Worm (Caenorhabditis elegans) whole organism, L1 larva: ENCODE results near the gene C33E10.8.
A peak's percentile ranks its signal among the peaks of the same experiment; 100 is the strongest.

ENCODE experiments used
- C04F5.9 ChIP-seq: sonication (generic microtip); optimal IDR thresholded peaks from 2 replicates; lab custom pipeline; 2016; ENCODE audit warnings: missing genetic modification characterization, missing compliant biosample characterization
- C34B4.2 ChIP-seq: sonication (generic microtip); optimal IDR thresholded peaks from 2 replicates; lab custom pipeline; 2017; ENCODE audit warnings: mild to moderate bottlenecking, missing genetic modification characterization, missing compliant biosample characterization
- elt-2 ChIP-seq: sonication (generic microtip); optimal IDR thresholded peaks from 2 replicates; lab custom pipeline; 2016; ENCODE audit warnings: missing genetic modification characterization, mild to moderate bottlenecking, inconsistent platforms, missing compliant biosample characterization, missing genetic modification reagents
- elt-3 ChIP-seq, 6 experiments: fragments of 150-350 bp in 1 of 6; sonication (generic microtip); optimal IDR thresholded peaks; 2 replicates each; lab custom pipeline; 2017 to 2018; ENCODE audit warnings: missing biosample characterization in 6 of 6, missing genetic modification characterization in 6 of 6, inconsistent platforms in 1 of 6
- fkh-4 ChIP-seq: sonication (generic microtip); optimal IDR thresholded peaks from 2 replicates; lab custom pipeline; 2016; ENCODE audit warnings: missing compliant biosample characterization, missing genetic modification characterization, borderline replicate concordance
- fos-1 ChIP-seq: fragments of 150-350 bp; optimal IDR thresholded peaks from 2 replicates; lab custom pipeline; 2014; ENCODE audit warnings: missing biosample characterization, missing genetic modification characterization
- hlh-17 ChIP-seq: fragments of 200-800 bp; sonication (Bioruptor generic); optimal IDR thresholded peaks from 2 replicates; lab custom pipeline; 2018; ENCODE audit warnings: missing genetic modification characterization, mild to moderate bottlenecking, missing compliant biosample characterization, moderate library complexity, borderline replicate concordance
- irx-1 ChIP-seq: sonication (generic microtip); optimal IDR thresholded peaks from 2 replicates; lab custom pipeline; 2016; ENCODE audit warnings: missing genetic modification characterization, missing compliant biosample characterization
- mab-9 ChIP-seq: fragments of 200-800 bp; sonication (Bioruptor generic); IDR thresholded peaks from 2 replicates; pipeline ENCODE4 v1.3.6; 2022; ENCODE audit warnings: missing genetic modification reagents, missing genetic modification characterization, missing compliant biosample characterization
- nhr-71 ChIP-seq: sonication (generic microtip); optimal IDR thresholded peaks from 2 replicates; lab custom pipeline; 2016; ENCODE audit warnings: mild to moderate bottlenecking, missing genetic modification characterization, moderate library complexity, missing compliant biosample characterization
- nhr-85 ChIP-seq: sonication (generic microtip); peaks from one replicate; lab custom pipeline; 2016; ENCODE audit warnings: missing genetic modification characterization, inconsistent platforms, missing compliant biosample characterization
- nhr-90 ChIP-seq: sonication (generic microtip); optimal IDR thresholded peaks from 2 replicates; lab custom pipeline; 2016; ENCODE audit warnings: mild to moderate bottlenecking, missing genetic modification characterization, missing compliant biosample characterization; ENCODE audit not compliant: poor library complexity
- pqm-1 ChIP-seq: sonication (generic microtip); optimal IDR thresholded peaks from 3 replicates; lab custom pipeline; 2017; ENCODE audit warnings: missing biosample characterization, missing genetic modification characterization
- snpc-4 ChIP-seq: fragments of 150-350 bp; optimal IDR thresholded peaks from 2 replicates; lab custom pipeline; 2014; ENCODE audit warnings: missing biosample characterization, missing genetic modification characterization
- vab-15 ChIP-seq: sonication (generic microtip); optimal IDR thresholded peaks from 2 replicates; lab custom pipeline; 2017; ENCODE audit warnings: missing genotype, mild to moderate bottlenecking, missing genetic modification characterization, missing compliant biosample characterization

C33E10.8 gene

ce11 chrX:17288378-17288777 lies 6.2 kb downstream of the C33E10.8 start:
- no peak for TF ChIP-seq vab-15 (tag; lab: Kevin White, UChicago)
- TF ChIP-seq nhr-85 (tag; lab: Kevin White, UChicago) = no peak
- TF ChIP-seq irx-1 = no peak
- no peak for TF ChIP-seq elt-3 (tag; optimal IDR thresholded peaks at IDR 0.05; lab: Kevin White, UChicago)
- no peak for TF ChIP-seq fos-1 (tag; lab: Kevin White, UChicago)
- TF ChIP-seq snpc-4 (tag; lab: Kevin White, UChicago) = no peak
- TF ChIP-seq C04F5.9 (tag; lab: Kevin White, UChicago) = no peak
- TF ChIP-seq fkh-4 = no peak
- TF ChIP-seq, all 84 proteins: peak for 0

DNA sequence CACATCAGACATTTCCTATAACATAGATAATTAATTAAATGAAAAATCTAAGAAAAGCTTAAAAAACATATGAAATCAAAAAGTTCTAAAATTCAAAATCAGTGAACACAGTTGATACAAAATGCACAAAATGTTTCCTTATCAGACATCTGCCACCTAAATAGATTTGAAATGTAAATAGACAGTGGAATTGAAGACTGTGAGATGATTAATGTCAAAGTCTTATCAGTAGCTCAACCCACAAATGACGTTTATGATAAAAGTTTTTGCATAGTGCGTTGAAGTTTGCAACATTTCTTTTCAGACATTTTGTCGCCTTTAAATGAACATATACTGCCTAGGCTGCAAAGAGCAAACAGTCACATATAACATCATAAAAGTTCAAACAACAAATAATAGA lies 37.9 kb downstream of the C33E10.8 start, which contains the start of gene Y40C7B.4:
TSS of gene Y40C7B.4 (minus strand) at position 19 of the 400 bp plus-strand sequence.
- no peak for TF ChIP-seq hlh-17 (GFP tag; lab: Kevin White, UChicago)
- TF ChIP-seq nhr-71 (tag; lab: Kevin White, UChicago) = no peak
- TF ChIP-seq mab-9 = no peak
- peak; percentile 94 for TF ChIP-seq elt-2 (tag; lab: Kevin White, UChicago)
- TF ChIP-seq pqm-1 (tag; lab: Kevin White, UChicago) = peak; percentile 61

ce11 chrX:17255750-17256149 lies 38.9 kb downstream of the C33E10.8 start:
- TF ChIP-seq nhr-90 (tag; lab: Kevin White, UChicago) = peak; percentile 6
- TF ChIP-seq elt-2 (tag; lab: Kevin White, UChicago) = peak; percentile 66

DNA sequence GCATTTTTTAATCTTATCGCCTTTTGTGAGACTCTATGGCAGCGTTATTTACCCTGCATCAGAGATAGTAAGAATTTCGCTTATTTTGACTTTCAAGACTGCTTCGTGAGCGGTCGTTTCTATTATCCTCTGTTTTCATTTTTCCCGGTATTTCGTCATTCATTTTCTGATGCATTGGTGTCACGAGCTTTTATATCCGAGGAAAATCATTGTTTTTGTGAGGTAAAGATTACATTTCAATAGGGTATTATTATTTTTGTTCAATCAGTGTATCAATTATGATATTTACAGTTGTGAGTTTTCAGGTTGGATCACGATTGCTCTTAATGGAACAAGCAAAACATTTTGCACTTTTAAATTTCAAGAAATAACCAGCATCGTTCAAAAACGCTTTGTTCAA lies 47.4 kb downstream of the C33E10.8 start:
- TF ChIP-seq C34B4.2 (tag; lab: Kevin White, UChicago) (no peak), C04F5.9 (tag; lab: Kevin White, UChicago) (no peak), elt-2 (tag; lab: Kevin White, UChicago) (peak; percentile 4)
